Worm (Caenorhabditis elegans) whole organism, L2 larva: ENCODE data around the gene ivd-1.

Experiments
- C34F6.9 ChIP-seq: fragments of 150-350 bp; optimal IDR thresholded peaks from 2 replicates; lab custom pipeline; 2014; ENCODE audit warnings: missing biosample characterization, missing genetic modification characterization
- F13H6.1 ChIP-seq: sonication (generic microtip); optimal IDR thresholded peaks from 2 replicates; lab custom pipeline; 2016; ENCODE audit warnings: missing genetic modification characterization, missing compliant biosample characterization
- R02D3.7 ChIP-seq: fragments of 150-350 bp; optimal IDR thresholded peaks from 2 replicates; lab custom pipeline; 2014; ENCODE audit warnings: missing biosample characterization, missing genetic modification characterization
- ZK546.5 ChIP-seq: sonication (generic microtip); optimal IDR thresholded peaks from 2 replicates; lab custom pipeline; 2017; ENCODE audit warnings: missing biosample characterization, missing genetic modification characterization
- alr-1 ChIP-seq: fragments of 150-350 bp; optimal IDR thresholded peaks from 2 replicates; lab custom pipeline; 2014; ENCODE audit warnings: missing biosample characterization, missing genetic modification characterization
- aly-2 ChIP-seq: fragments of 150-350 bp; optimal IDR thresholded peaks from 2 replicates; lab custom pipeline; 2014; ENCODE audit warnings: missing biosample characterization, missing genetic modification characterization
- blmp-1 ChIP-seq: sonication (generic microtip); optimal IDR thresholded peaks from 2 replicates; lab custom pipeline; 2017; ENCODE audit warnings: missing genetic modification characterization, mild to moderate bottlenecking, missing compliant biosample characterization, antibody characterized with exemption, moderate library complexity; ENCODE audit not compliant: insufficient read depth
- ceh-16 ChIP-seq: fragments of 150-350 bp; optimal IDR thresholded peaks from 2 replicates; lab custom pipeline; 2014; ENCODE audit warnings: missing biosample characterization, missing genetic modification characterization
- ceh-82 ChIP-seq: fragments of 150-350 bp; optimal IDR thresholded peaks from 2 replicates; lab custom pipeline; 2014; ENCODE audit warnings: missing biosample characterization, missing genetic modification characterization
- crh-2 ChIP-seq: sonication (generic microtip); optimal IDR thresholded peaks from 2 replicates; lab custom pipeline; 2017; ENCODE audit warnings: missing biosample characterization, missing genetic modification characterization
- egl-27 ChIP-seq: sonication (generic microtip); optimal IDR thresholded peaks from 3 replicates; lab custom pipeline; 2017; ENCODE audit warnings: missing biosample characterization, missing genetic modification reagents, missing genetic modification characterization
- elt-1 ChIP-seq: fragments of 150-350 bp; optimal IDR thresholded peaks from 2 replicates; lab custom pipeline; 2014; ENCODE audit warnings: missing biosample characterization, missing genetic modification characterization
- elt-3 ChIP-seq: sonication (generic microtip); optimal IDR thresholded peaks from 2 replicates; lab custom pipeline; 2017; ENCODE audit warnings: missing biosample characterization, missing genetic modification characterization
- fos-1 ChIP-seq: fragments of 150-350 bp; optimal IDR thresholded peaks from 2 replicates; lab custom pipeline; 2014; ENCODE audit warnings: missing biosample characterization, missing genetic modification characterization
- gmeb-1 ChIP-seq: fragments of 150-350 bp; optimal IDR thresholded peaks from 2 replicates; lab custom pipeline; 2014; ENCODE audit warnings: missing biosample characterization, missing genetic modification characterization
- lin-13 ChIP-seq: fragments of 150-350 bp; optimal IDR thresholded peaks from 2 replicates; lab custom pipeline; 2014; ENCODE audit warnings: missing biosample characterization, missing genetic modification reagents, missing genetic modification characterization
- lsy-2 ChIP-seq, 2 experiments: fragments of 150-350 bp in 1 of 2; sonication (generic microtip) in 1 of 2; optimal IDR thresholded peaks; 2 replicates each; lab custom pipeline; 2014 to 2017; ENCODE audit warnings: missing biosample characterization in 2 of 2, missing genetic modification characterization in 2 of 2
- mab-5 ChIP-seq: fragments of 150-350 bp; optimal IDR thresholded peaks from 2 replicates; lab custom pipeline; 2014; ENCODE audit warnings: missing biosample characterization, missing genetic modification characterization
- mbf-1 ChIP-seq: sonication (generic microtip); optimal IDR thresholded peaks from 2 replicates; lab custom pipeline; 2017; ENCODE audit warnings: missing biosample characterization, missing genetic modification characterization
- mdl-1 ChIP-seq, 2 experiments: fragments of 150-350 bp in 1 of 2; sonication (generic microtip) in 1 of 2; optimal IDR thresholded peaks; 2 replicates each; lab custom pipeline; 2017; ENCODE audit warnings: missing biosample characterization in 2 of 2, missing genetic modification characterization in 2 of 2
- nhr-10 ChIP-seq: sonication (generic microtip); optimal IDR thresholded peaks from 2 replicates; lab custom pipeline; 2017; ENCODE audit warnings: missing biosample characterization, missing genetic modification characterization
- nhr-11 ChIP-seq: fragments of 150-350 bp; optimal IDR thresholded peaks from 2 replicates; lab custom pipeline; 2014; ENCODE audit warnings: missing biosample characterization, missing genetic modification characterization
- nhr-12 ChIP-seq: fragments of 150-350 bp; optimal IDR thresholded peaks from 2 replicates; lab custom pipeline; 2014; ENCODE audit warnings: missing biosample characterization, missing genetic modification characterization
- nhr-129 ChIP-seq: fragments of 150-350 bp; optimal IDR thresholded peaks from 2 replicates; lab custom pipeline; 2014; ENCODE audit warnings: missing biosample characterization, missing genetic modification characterization
- nhr-21 ChIP-seq: fragments of 150-350 bp; optimal IDR thresholded peaks from 2 replicates; lab custom pipeline; 2014; ENCODE audit warnings: missing biosample characterization, missing genetic modification characterization
- nhr-23 ChIP-seq: fragments of 150-350 bp; optimal IDR thresholded peaks from 2 replicates; lab custom pipeline; 2014; ENCODE audit warnings: missing biosample characterization, missing genetic modification reagents, missing genetic modification characterization
- nhr-77 ChIP-seq: fragments of 150-350 bp; optimal IDR thresholded peaks from 2 replicates; lab custom pipeline; 2014; ENCODE audit warnings: missing biosample characterization, missing genetic modification characterization
- skn-1 ChIP-seq: sonication (generic microtip); optimal IDR thresholded peaks from 2 replicates; lab custom pipeline; 2017; ENCODE audit warnings: missing biosample characterization, missing genetic modification characterization
- sma-3 ChIP-seq: sonication (generic microtip); optimal IDR thresholded peaks from 2 replicates; lab custom pipeline; 2016; ENCODE audit warnings: missing genetic modification reagents, missing genetic modification characterization, missing compliant biosample characterization
- sma-9 ChIP-seq, 2 experiments: fragments of 150-350 bp in 1 of 2; sonication (generic microtip) in 1 of 2; optimal IDR thresholded peaks; 2 replicates each; lab custom pipeline; 2014 to 2016; ENCODE audit warnings: missing genetic modification characterization in 2 of 2, mild to moderate bottlenecking in 1 of 2, missing biosample characterization in 1 of 2, missing compliant biosample characterization in 1 of 2, missing genetic modification reagents in 1 of 2, moderate library complexity in 1 of 2
- snpc-4 ChIP-seq: fragments of 150-350 bp; optimal IDR thresholded peaks from 2 replicates; lab custom pipeline; 2014; ENCODE audit warnings: missing biosample characterization, missing genetic modification characterization
- unc-39 ChIP-seq: fragments of 150-350 bp; optimal IDR thresholded peaks from 2 replicates; lab custom pipeline; 2014; ENCODE audit warnings: missing biosample characterization, missing genetic modification characterization
- unc-55 ChIP-seq: fragments of 150-350 bp; sonication (generic microtip); optimal IDR thresholded peaks from 3 replicates; lab custom pipeline; 2014; ENCODE audit warnings: missing biosample characterization, missing genetic modification reagents, missing genetic modification characterization
- unc-62 ChIP-seq: fragments of 150-350 bp; optimal IDR thresholded peaks from 2 replicates; lab custom pipeline; 2014; ENCODE audit warnings: missing biosample characterization, missing genetic modification reagents, missing genetic modification characterization
- zag-1 ChIP-seq: fragments of 150-350 bp; optimal IDR thresholded peaks from 2 replicates; lab custom pipeline; 2014; ENCODE audit warnings: missing biosample characterization, missing genetic modification characterization
- ztf-1 ChIP-seq: fragments of 200-800 bp; sonication (Bioruptor generic); conservative IDR thresholded peaks from 2 replicates; pipeline ENCODE4 v1.3.6; 2022; ENCODE audit warnings: missing genetic modification characterization, missing compliant biosample characterization
- ztf-11 ChIP-seq: sonication (generic microtip); optimal IDR thresholded peaks from 2 replicates; lab custom pipeline; 2017; ENCODE audit warnings: missing biosample characterization, missing genetic modification characterization

Gene ivd-1

ce11 chrIV:5136523-5136922 is 47.9 kb upstream of the ivd-1 start:
- TF ChIP-seq unc-62 (GFP tag; lab: Kevin White, UChicago) = no peak
- no peak for TF ChIP-seq egl-27 (tag; lab: Kevin White, UChicago)
- TF ChIP-seq sma-3 (GFP tag; lab: Kevin White, UChicago) = peak; percentile 5
- TF ChIP-seq fos-1 = no peak
- TF ChIP-seq R02D3.7 (tag; lab: Kevin White, UChicago) = no peak

ce11 chrIV:5134798-5135197 is 46.1 kb upstream of the ivd-1 start:
- TF ChIP-seq C34F6.9 (peak; percentile 24), nhr-129 (tag; lab: Kevin White, UChicago) (peak; percentile 9), mab-5 (peak; percentile 34), lsy-2 (tag; optimal IDR thresholded peaks at IDR 0.05; lab: Kevin White, UChicago) (peak in 1 of 2 experiments; percentile 12), fos-1 (peak; percentile 90), crh-2 (no peak), zag-1 (tag; lab: Kevin White, UChicago) (no peak)

- TF ChIP-seq fos-1 (peak; percentile 91), sma-3 (GFP tag; lab: Kevin White, UChicago) (peak; percentile 27), alr-1 (tag; lab: Kevin White, UChicago) (no peak), crh-2 (peak; percentile 33), unc-62 (GFP tag; lab: Kevin White, UChicago) (no peak), lin-13 (GFP tag; lab: Kevin White, UChicago) (no peak), unc-39 (tag; lab: Kevin White, UChicago) (no peak), F13H6.1 (peak; percentile 41), zag-1 (tag; lab: Kevin White, UChicago) (peak; percentile 7), sma-9 (GFP tag; optimal IDR thresholded peaks at IDR 0.05; lab: Kevin White, UChicago) (peak; percentile 26), sma-9 (tag; optimal IDR thresholded peaks at IDR 0.05; lab: Kevin White, UChicago) (no peak), nhr-129 (tag; lab: Kevin White, UChicago) (peak; percentile 24), blmp-1 (tag; lab: Kevin White, UChicago) (peak; percentile 79), unc-55 (GFP tag; lab: Kevin White, UChicago) (peak; percentile 49), C34F6.9 (peak; percentile 41), egl-27 (tag; lab: Kevin White, UChicago) (no peak), nhr-21 (tag; lab: Kevin White, UChicago) (peak; percentile 43), mdl-1 (tag; optimal IDR thresholded peaks at IDR 0.05; lab: Kevin White, UChicago) (no peak), lsy-2 (tag; optimal IDR thresholded peaks at IDR 0.05; lab: Kevin White, UChicago) (peak in 1 of 2 experiments; percentile 44)
Measured at ce11 chrIV:5133791-5134370, 45.2 kb upstream of the ivd-1 start.

- no peak for TF ChIP-seq blmp-1 (tag; lab: Kevin White, UChicago)
- no peak for TF ChIP-seq skn-1 (tag; lab: Kevin White, UChicago)
- TF ChIP-seq fos-1 = peak; percentile 45
- TF ChIP-seq ZK546.5 = no peak
- no peak for TF ChIP-seq mbf-1 (tag; lab: Kevin White, UChicago)
- no peak for TF ChIP-seq nhr-12
- TF ChIP-seq ztf-1 = no peak
- no peak for TF ChIP-seq zag-1 (tag; lab: Kevin White, UChicago)
- TF ChIP-seq nhr-21 (tag; lab: Kevin White, UChicago) = no peak
Measured at ce11 chrIV:5131781-5132180, 43.1 kb upstream of the ivd-1 start.

ce11 chrIV:5121995-5122394 is 33.3 kb upstream of the ivd-1 start, which contains the start of gene tkr-3:
TSS of gene tkr-3 (minus strand) at chrIV:5122095.
- TF ChIP-seq zag-1 (tag; lab: Kevin White, UChicago) = no peak
- no peak for TF ChIP-seq snpc-4 (tag; lab: Kevin White, UChicago)
- TF ChIP-seq C34F6.9 = no peak
- TF ChIP-seq gmeb-1 (tag; lab: Kevin White, UChicago) = no peak
- TF ChIP-seq nhr-21 (tag; lab: Kevin White, UChicago) = no peak

- TF ChIP-seq ztf-11 (tag; lab: Kevin White, UChicago) = no peak
- no peak for TF ChIP-seq aly-2 (tag; lab: Kevin White, UChicago)
- no peak for TF ChIP-seq nhr-23 (tag; lab: Kevin White, UChicago)
- no peak for TF ChIP-seq R02D3.7 (tag; lab: Kevin White, UChicago)
- TF ChIP-seq mdl-1 (tag; optimal IDR thresholded peaks at IDR 0.05; lab: Kevin White, UChicago) = no peak
- TF ChIP-seq elt-1 (tag; lab: Kevin White, UChicago) = no peak
- TF ChIP-seq mab-5 = no peak
- no peak for TF ChIP-seq alr-1 (tag; lab: Kevin White, UChicago)
- no peak for TF ChIP-seq ceh-82
- TF ChIP-seq ZK546.5 = no peak
- TF ChIP-seq nhr-21 (tag; lab: Kevin White, UChicago) = no peak
- TF ChIP-seq nhr-11 = no peak
- TF ChIP-seq elt-3 (tag; lab: Kevin White, UChicago) = no peak
- TF ChIP-seq nhr-10 (tag; lab: Kevin White, UChicago) = no peak
- TF ChIP-seq nhr-77 (tag; lab: Kevin White, UChicago) = no peak
- TF ChIP-seq sma-9 (GFP tag; optimal IDR thresholded peaks at IDR 0.05; lab: Kevin White, UChicago) = no peak
- no peak for TF ChIP-seq sma-9 (tag; optimal IDR thresholded peaks at IDR 0.05; lab: Kevin White, UChicago)
- TF ChIP-seq ceh-16 (tag; lab: Kevin White, UChicago) = no peak
- TF ChIP-seq, all 48 proteins: peak for 0
Measured at ce11 chrIV:5111533-5111932, 22.9 kb upstream of the ivd-1 start, which contains the start of gene AC7.3. TSS of gene AC7.3 (plus strand) at chrIV:5111833.
